Fruit fly (Drosophila melanogaster): ENCODE measurements around the gene CG34448.
A peak's percentile ranks its signal among the peaks of the same experiment; 100 is the strongest.

Gene CG34448

dm6 chr2L:2398459-2398858, 19.3 kb downstream of the CG34448 start (continued):
- no peak for TF ChIP-seq dati (GFP tag; IDR thresholded peaks at IDR 0.05)
- no peak for TF ChIP-seq NK7.1 (GFP tag; optimal IDR thresholded peaks at IDR 0.05)
- no peak for TF ChIP-seq C15 (GFP tag; IDR thresholded peaks at IDR 0.05)
- no peak for TF ChIP-seq sima (GFP tag; optimal IDR thresholded peaks at IDR 0.05)
- no peak for TF ChIP-seq hkb (optimal IDR thresholded peaks at IDR 0.05)
- TF ChIP-seq hkb (GFP tag; IDR thresholded peaks at IDR 0.05) = no peak
- TF ChIP-seq CG31441 (GFP tag; IDR thresholded peaks at IDR 0.05) = peak; percentile 53
- TF ChIP-seq tap (tag; optimal IDR thresholded peaks at IDR 0.05) = no peak
- TF ChIP-seq fru (optimal IDR thresholded peaks at IDR 0.05) = no peak
- TF ChIP-seq CG15696 (tag; optimal IDR thresholded peaks at IDR 0.05) = no peak
- no peak for TF ChIP-seq CG11247 (GFP tag; IDR thresholded peaks at IDR 0.05)
- TF ChIP-seq D (optimal IDR thresholded peaks at IDR 0.05) = no peak
- no peak for TF ChIP-seq D (GFP tag; optimal IDR thresholded peaks at IDR 0.05)
- TF ChIP-seq Xbp1 (GFP tag; optimal IDR thresholded peaks at IDR 0.05) = peak; percentile 4
- no peak for TF ChIP-seq ato (GFP tag; IDR thresholded peaks at IDR 0.05; ENCODE audit: partially characterized antibody)
- TF ChIP-seq Camta (GFP tag; optimal IDR thresholded peaks at IDR 0.05) = no peak
- TF ChIP-seq Ets97D (GFP tag; optimal IDR thresholded peaks at IDR 0.05) = no peak
- TF ChIP-seq her (GFP tag; optimal IDR thresholded peaks at IDR 0.05) = no peak
- TF ChIP-seq sqz (GFP tag; optimal IDR thresholded peaks at IDR 0.05) = no peak
- no peak for TF ChIP-seq CG12071 (GFP tag; optimal IDR thresholded peaks at IDR 0.05)
- TF ChIP-seq CG9876 (GFP tag; optimal IDR thresholded peaks at IDR 0.05) = no peak
- no peak for TF ChIP-seq CG5245 (GFP tag; optimal IDR thresholded peaks at IDR 0.05)
- no peak for TF ChIP-seq CG13123 (GFP tag; optimal IDR thresholded peaks at IDR 0.05)
- TF ChIP-seq CG11398 (GFP tag; optimal IDR thresholded peaks at IDR 0.05) = no peak
- TF ChIP-seq Asciz (GFP tag; optimal IDR thresholded peaks at IDR 0.05) = no peak
- no peak for TF ChIP-seq Spps (tag; optimal IDR thresholded peaks at IDR 0.05)
- no peak for TF ChIP-seq dysf (GFP tag; IDR thresholded peaks at IDR 0.05)
- TF ChIP-seq PHDP (tag; optimal IDR thresholded peaks at IDR 0.05) = peak; percentile 10
- no peak for TF ChIP-seq Drgx (GFP tag; IDR thresholded peaks at IDR 0.05)
- no peak for TF ChIP-seq pzg (GFP tag; optimal IDR thresholded peaks at IDR 0.05)
- TF ChIP-seq sens (GFP tag) = peak; percentile 16
- no peak for TF ChIP-seq CG17328 (GFP tag; IDR thresholded peaks at IDR 0.05)
- TF ChIP-seq ranshi (GFP tag; IDR thresholded peaks at IDR 0.05) = 0 out of 2 replicates have a peak, but pooled peaks have one; percentile 22
- no peak for TF ChIP-seq CG13296 (GFP tag; optimal IDR thresholded peaks at IDR 0.05)
- 0 out of 2 replicates have a peak, but pooled peaks have one; percentile 9 for TF ChIP-seq CG6689 (GFP tag; IDR thresholded peaks at IDR 0.05)
- no peak for TF ChIP-seq Ssrp (tag; optimal IDR thresholded peaks at IDR 0.05)
- 0 out of 2 replicates have a peak, but pooled peaks have one; percentile 14 for TF ChIP-seq esg (GFP tag; conservative IDR thresholded peaks at IDR 0.05)
- no peak for TF ChIP-seq inv (GFP tag; IDR thresholded peaks at IDR 0.05; ENCODE audit: partially characterized antibody)
- no peak for TF ChIP-seq CG10565 (GFP tag; optimal IDR thresholded peaks at IDR 0.05)
- TF ChIP-seq sr (GFP tag; IDR thresholded peaks at IDR 0.05) = no peak
- TF ChIP-seq CG1792 (GFP tag; optimal IDR thresholded peaks at IDR 0.05) = no peak
- TF ChIP-seq CG9932 (GFP tag; IDR thresholded peaks at IDR 0.05) = no peak
- no peak for TF ChIP-seq CG4424 (GFP tag; optimal IDR thresholded peaks at IDR 0.05)
- TF ChIP-seq bowl (GFP tag; IDR thresholded peaks at IDR 0.05) = no peak
- no peak for TF ChIP-seq Neu2 (GFP tag; optimal IDR thresholded peaks at IDR 0.05; ENCODE audit: borderline replicate concordance)
- TF ChIP-seq Poxn (GFP tag; IDR thresholded peaks at IDR 0.05) = no peak
- TF ChIP-seq CG3163 (GFP tag; optimal IDR thresholded peaks at IDR 0.05) = no peak
- TF ChIP-seq CG15269 (tag; optimal IDR thresholded peaks at IDR 0.05) = peak; percentile 16
- TF ChIP-seq caup (GFP tag; optimal IDR thresholded peaks at IDR 0.05; ENCODE audit: severe bottlenecking) = no peak
- TF ChIP-seq Aef1 (GFP tag; IDR thresholded peaks at IDR 0.05) = no peak
- no peak for TF ChIP-seq crol (GFP tag; IDR thresholded peaks at IDR 0.05)
- no peak for TF ChIP-seq croc (GFP tag; conservative IDR thresholded peaks at IDR 0.05)
- TF ChIP-seq Hmr (GFP tag; optimal IDR thresholded peaks at IDR 0.05) = no peak
- no peak for TF ChIP-seq kay (GFP tag; optimal IDR thresholded peaks at IDR 0.05)
